Worm (Caenorhabditis elegans) whole organism, mixed stage, embryonic: ENCODE measurements around the gene frg-1.

Experiments
- M03D4.4 ChIP-seq: sonication (generic microtip); optimal IDR thresholded peaks from 2 replicates; lab custom pipeline; 2017; ENCODE audit warnings: mild to moderate bottlenecking, missing genetic modification characterization, missing compliant biosample characterization
- blmp-1 ChIP-seq: fragments of 150-350 bp; optimal IDR thresholded peaks from 2 replicates; lab custom pipeline; 2014; ENCODE audit warnings: missing biosample characterization, missing genetic modification characterization
- ceh-39 ChIP-seq: fragments of 150-350 bp; optimal IDR thresholded peaks from 2 replicates; lab custom pipeline; 2014; ENCODE audit warnings: missing biosample characterization, missing genetic modification characterization
- ceh-43 ChIP-seq: fragments of 200-800 bp; sonication (Bioruptor generic); optimal IDR thresholded peaks from 2 replicates; lab custom pipeline; 2018; ENCODE audit warnings: mild to moderate bottlenecking, missing genetic modification characterization, moderate library complexity, missing compliant biosample characterization
- ceh-83 ChIP-seq: fragments of 200-800 bp; sonication (Bioruptor generic); optimal IDR thresholded peaks from 2 replicates; lab custom pipeline; 2018; ENCODE audit warnings: mild to moderate bottlenecking, missing genetic modification characterization, missing compliant biosample characterization
- ces-1 ChIP-seq: fragments of 150-350 bp; optimal IDR thresholded peaks from 2 replicates; lab custom pipeline; 2014; ENCODE audit warnings: missing biosample characterization, missing genetic modification reagents, missing genetic modification characterization
- cnd-1 ChIP-seq: fragments of 200-800 bp; sonication (Bioruptor generic); optimal IDR thresholded peaks from 2 replicates; lab custom pipeline; 2018; ENCODE audit warnings: mild to moderate bottlenecking, missing genetic modification characterization, missing compliant biosample characterization
- drap-1 ChIP-seq: fragments of 200-800 bp; sonication (Bioruptor generic); optimal IDR thresholded peaks from 3 replicates; lab custom pipeline; 2018; ENCODE audit warnings: mild to moderate bottlenecking, missing genetic modification characterization, missing compliant biosample characterization
- ham-2 ChIP-seq: fragments of 200-800 bp; sonication (Bioruptor generic); optimal IDR thresholded peaks from 2 replicates; lab custom pipeline; 2018; ENCODE audit warnings: mild to moderate bottlenecking, missing genetic modification characterization, missing compliant biosample characterization
- hlh-1 ChIP-seq: fragments of 150-350 bp; optimal IDR thresholded peaks from 2 replicates; lab custom pipeline; 2014; ENCODE audit warnings: missing biosample characterization, missing genetic modification reagents, missing genetic modification characterization
- lin-13 ChIP-seq: fragments of 150-350 bp; optimal IDR thresholded peaks from 2 replicates; lab custom pipeline; 2014; ENCODE audit warnings: missing biosample characterization, missing genetic modification characterization
- lin-32 ChIP-seq: fragments of 200-800 bp; sonication (Bioruptor generic); optimal IDR thresholded peaks from 2 replicates; lab custom pipeline; 2018; ENCODE audit warnings: mild to moderate bottlenecking, missing genetic modification characterization, missing compliant biosample characterization
- lsy-2 ChIP-seq: fragments of 150-350 bp; optimal IDR thresholded peaks from 2 replicates; lab custom pipeline; 2014; ENCODE audit warnings: missing biosample characterization, missing genetic modification characterization
- mab-5 ChIP-seq: fragments of 150-350 bp; optimal IDR thresholded peaks from 2 replicates; lab custom pipeline; 2014; ENCODE audit warnings: missing biosample characterization, missing genetic modification characterization
- mep-1 ChIP-seq: fragments of 150-350 bp; optimal IDR thresholded peaks from 2 replicates; lab custom pipeline; 2017; ENCODE audit warnings: missing biosample characterization, missing genetic modification reagents, missing genetic modification characterization, inconsistent platforms
- mls-2 ChIP-seq: sonication (generic microtip); optimal IDR thresholded peaks from 2 replicates; lab custom pipeline; 2016; ENCODE audit warnings: mild to moderate bottlenecking, missing genetic modification characterization, moderate library complexity, missing compliant biosample characterization
- nhr-2 ChIP-seq: fragments of 150-350 bp; optimal IDR thresholded peaks from 2 replicates; lab custom pipeline; 2014; ENCODE audit warnings: missing biosample characterization, missing genetic modification characterization
- nhr-237 ChIP-seq: fragments of 150-350 bp; optimal IDR thresholded peaks from 2 replicates; lab custom pipeline; 2014; ENCODE audit warnings: missing biosample characterization, missing genetic modification characterization
- nhr-28 ChIP-seq: fragments of 150-350 bp; optimal IDR thresholded peaks from 2 replicates; lab custom pipeline; 2014; ENCODE audit warnings: missing biosample characterization, missing genetic modification characterization
- nhr-76 ChIP-seq: sonication (generic microtip); optimal IDR thresholded peaks from 2 replicates; lab custom pipeline; 2017; ENCODE audit warnings: missing biosample characterization, missing genetic modification characterization
- pha-4 ChIP-seq: fragments of 150-350 bp; optimal IDR thresholded peaks from 2 replicates; lab custom pipeline; 2018; ENCODE audit warnings: missing biosample characterization, missing genetic modification reagents, missing genetic modification characterization
- snpc-4 ChIP-seq: fragments of 150-350 bp; optimal IDR thresholded peaks from 2 replicates; lab custom pipeline; 2014; ENCODE audit warnings: missing biosample characterization, missing genetic modification characterization
- sptf-1 ChIP-seq: sonication (generic microtip); optimal IDR thresholded peaks from 2 replicates; lab custom pipeline; 2017; ENCODE audit warnings: mild to moderate bottlenecking, missing genetic modification characterization, moderate library complexity, missing compliant biosample characterization
- tbx-8 ChIP-seq: fragments of 200-800 bp; sonication (Bioruptor generic); optimal IDR thresholded peaks from 2 replicates; lab custom pipeline; 2018; ENCODE audit warnings: mild to moderate bottlenecking, missing genetic modification characterization, moderate library complexity, missing compliant biosample characterization
- unc-120 ChIP-seq: sonication (generic microtip); optimal IDR thresholded peaks from 2 replicates; lab custom pipeline; 2017; ENCODE audit warnings: missing genetic modification characterization, missing compliant biosample characterization; ENCODE audit not compliant: poor library complexity, severe bottlenecking
- zip-8 ChIP-seq: fragments of 150-350 bp; optimal IDR thresholded peaks from 2 replicates; lab custom pipeline; 2014; ENCODE audit warnings: missing biosample characterization, missing genetic modification characterization
- ztf-11 ChIP-seq: fragments of 150-350 bp; optimal IDR thresholded peaks from 2 replicates; lab custom pipeline; 2014; ENCODE audit warnings: missing biosample characterization, missing genetic modification characterization

frg-1 gene

ce11 chrIII:13004316-13004715, 25.4 kb downstream of the frg-1 start:
- TF ChIP-seq ham-2 (peak; percentile 19), lsy-2 (tag; lab: Kevin White, UChicago) (no peak)

DNA sequence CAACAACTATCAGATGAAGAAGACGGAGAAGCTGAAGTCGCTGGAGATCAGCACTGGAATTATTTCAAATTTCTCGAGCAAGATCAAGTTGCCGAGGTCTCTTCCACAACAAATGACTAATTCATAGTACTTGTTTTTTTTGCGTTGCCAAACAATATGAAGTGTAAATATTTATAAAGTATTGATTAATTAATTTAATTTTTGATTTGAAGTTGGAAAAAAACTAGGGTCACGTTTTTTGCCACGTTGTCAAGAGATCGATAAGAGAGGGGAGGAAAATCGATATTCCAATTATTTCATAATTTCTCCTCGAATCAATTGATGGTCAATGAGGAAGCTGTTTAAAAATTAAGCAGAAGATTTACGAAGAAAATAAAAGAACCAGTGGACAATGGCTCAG, 26.2 kb downstream of the frg-1 start, which contains the start of gene snf-7:
Gene snf-7, plus strand, starts transcription at position 301 of the 400 bp plus-strand sequence.
- no peak for TF ChIP-seq snpc-4 (tag; lab: Kevin White, UChicago)
- no peak for TF ChIP-seq mep-1 (tag; lab: Kevin White, UChicago)
- no peak for TF ChIP-seq nhr-28 (tag; lab: Kevin White, UChicago)
- TF ChIP-seq lsy-2 (tag; lab: Kevin White, UChicago), result no peak
- no peak for TF ChIP-seq mab-5 (tag; lab: Kevin White, UChicago)
- no peak for TF ChIP-seq tbx-8
- no peak for TF ChIP-seq unc-120
- TF ChIP-seq blmp-1 (tag; lab: Kevin White, UChicago), result no peak
- TF ChIP-seq sptf-1 (tag; lab: Kevin White, UChicago), result no peak

ce11 chrIII:13011927-13012326, 33.0 kb downstream of the frg-1 start:
- TF ChIP-seq zip-8 (tag; lab: Kevin White, UChicago) (no peak), mab-5 (tag; lab: Kevin White, UChicago) (no peak), lin-32 (GFP tag; lab: Kevin White, UChicago) (no peak)

DNA sequence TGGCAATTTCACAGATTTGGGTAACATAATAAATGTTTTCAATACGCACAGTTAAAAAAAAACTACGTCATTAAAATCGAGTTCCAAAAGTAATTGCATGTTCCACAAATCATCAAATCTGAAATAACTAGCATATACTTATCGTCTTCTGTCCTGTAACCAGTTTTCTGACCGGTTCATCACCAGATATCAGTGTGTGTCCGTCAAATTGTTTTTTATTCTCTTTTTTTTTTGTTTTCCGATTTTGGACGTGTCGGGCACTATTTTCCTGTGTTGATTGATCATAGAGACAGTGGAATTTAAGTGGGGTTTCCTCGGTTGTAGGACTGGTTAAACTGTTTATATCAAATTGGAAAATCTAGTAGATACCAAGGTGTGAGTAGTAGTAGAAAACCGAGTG, 35.0 kb downstream of the frg-1 start:
- TF ChIP-seq nhr-76 (tag; lab: Kevin White, UChicago) (no peak), zip-8 (tag; lab: Kevin White, UChicago) (no peak), ceh-83 (GFP tag; lab: Kevin White, UChicago) (no peak), ceh-43 (GFP tag; lab: Kevin White, UChicago) (no peak), hlh-1 (no peak), mab-5 (tag; lab: Kevin White, UChicago) (no peak), nhr-2 (tag; lab: Kevin White, UChicago) (no peak), pha-4 (tag; lab: Kevin White, UChicago) (no peak), nhr-237 (no peak), nhr-28 (tag; lab: Kevin White, UChicago) (no peak), cnd-1 (tag; lab: Kevin White, UChicago) (no peak), tbx-8 (no peak), lin-13 (tag; lab: Kevin White, UChicago) (no peak), drap-1 (GFP tag; lab: Kevin White, UChicago) (no peak)

DNA sequence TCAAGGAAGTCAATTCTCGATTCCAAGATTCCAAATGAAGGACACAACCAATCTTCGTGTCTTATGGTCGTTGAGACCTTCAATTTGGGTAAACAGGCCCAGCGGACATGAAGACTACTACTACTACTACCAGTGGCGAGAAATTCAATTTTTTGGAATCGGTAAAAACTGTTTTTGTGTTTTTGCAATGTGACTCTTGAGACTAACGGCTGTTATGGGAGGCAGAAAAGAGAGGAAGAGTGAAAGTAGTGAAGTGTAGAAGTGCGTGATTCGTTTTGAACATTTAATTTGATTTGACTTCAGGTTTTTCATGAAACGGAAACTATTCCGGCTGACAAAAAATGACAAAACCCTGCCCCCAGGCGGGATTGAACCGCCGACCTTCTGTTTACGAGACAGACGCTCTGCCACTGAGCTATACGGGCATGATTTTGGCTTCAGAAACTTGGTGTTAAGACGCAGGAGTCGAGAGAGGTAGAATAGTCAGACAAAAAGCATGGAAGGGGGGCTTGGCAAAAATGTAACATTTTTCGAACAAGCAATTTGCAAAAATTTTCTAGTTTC, 36.9 kb downstream of the frg-1 start:
- TF ChIP-seq ceh-39 (tag; lab: Kevin White, UChicago) (no peak), cnd-1 (tag; lab: Kevin White, UChicago) (no peak), mep-1 (tag; lab: Kevin White, UChicago) (no peak), ces-1 (GFP tag; lab: Kevin White, UChicago) (no peak), unc-120 (no peak), mls-2 (tag; lab: Kevin White, UChicago) (no peak), tbx-8 (no peak)

- no peak for TF ChIP-seq ceh-83 (GFP tag; lab: Kevin White, UChicago)
- TF ChIP-seq nhr-237, result no peak
- no peak for TF ChIP-seq zip-8 (tag; lab: Kevin White, UChicago)
- TF ChIP-seq ceh-39 (tag; lab: Kevin White, UChicago), result no peak
- TF ChIP-seq ztf-11, result no peak
- no peak for TF ChIP-seq mls-2 (tag; lab: Kevin White, UChicago)
- TF ChIP-seq M03D4.4, result no peak
- TF ChIP-seq blmp-1 (tag; lab: Kevin White, UChicago), result no peak
- no peak for TF ChIP-seq ham-2
- TF ChIP-seq tbx-8, result no peak
- no peak for TF ChIP-seq ceh-43 (GFP tag; lab: Kevin White, UChicago)
- TF ChIP-seq snpc-4 (tag; lab: Kevin White, UChicago), result no peak
- TF ChIP-seq unc-120, result no peak
- TF ChIP-seq sptf-1 (tag; lab: Kevin White, UChicago), result no peak
- no peak for TF ChIP-seq cnd-1 (tag; lab: Kevin White, UChicago)
- TF ChIP-seq, all 35 proteins: peak for 0
Observed at ce11 chrIII:13018619-13019018, 39.7 kb downstream of the frg-1 start, which contains the start of gene col-98. TSS of gene col-98 (plus strand) at chrIII:13019008.
